Fruit fly (Drosophila melanogaster) whole organism, embryonic: ENCODE results near the gene CG9920.

Source experiments
- Atf3 ChIP-seq: fragments of 200-800 bp; sonication (Bioruptor generic); optimal IDR thresholded peaks from 3 replicates; lab custom pipeline; 2016; ENCODE audit warnings: missing biosample characterization, missing genetic modification characterization
- CG10209 ChIP-seq: fragments of 200-800 bp; sonication (Bioruptor generic); optimal IDR thresholded peaks from 3 replicates; lab custom pipeline; 2017; ENCODE audit warnings: missing biosample characterization, mild to moderate bottlenecking, missing genetic modification characterization, missing genetic modification reagents
- CG10267 ChIP-seq: fragments of 200-800 bp; sonication (Bioruptor generic); optimal IDR thresholded peaks from 2 replicates; lab custom pipeline; 2018; ENCODE audit warnings: missing biosample characterization, mild to moderate bottlenecking, missing genetic modification characterization, moderate library complexity
- CG11247 ChIP-seq: fragments of 200-800 bp; sonication (Bioruptor generic); IDR thresholded peaks from 2 replicates; pipeline ENCODE4 v1.3.6; 2022; ENCODE audit warnings: missing biosample characterization, missing genetic modification characterization
- CG13296 ChIP-seq: fragments of 200-800 bp; sonication (Bioruptor generic); optimal IDR thresholded peaks from 3 replicates; lab custom pipeline; 2018; ENCODE audit warnings: missing biosample characterization, mild to moderate bottlenecking, missing genetic modification characterization
- CG13775 ChIP-seq: fragments of 200-800 bp; sonication (Bioruptor generic); optimal IDR thresholded peaks from 3 replicates; lab custom pipeline; 2017; ENCODE audit warnings: missing biosample characterization, mild to moderate bottlenecking, missing genetic modification characterization
- CG14050 ChIP-seq: fragments of 200-800 bp; sonication (Bioruptor generic); IDR thresholded peaks from 3 replicates; pipeline ENCODE4 v1.3.6; 2022; ENCODE audit warnings: missing biosample characterization, missing genetic modification characterization
- CG15269 ChIP-seq: fragments of 200-800 bp; sonication (Bioruptor generic); optimal IDR thresholded peaks from 2 replicates; lab custom pipeline; 2018; ENCODE audit warnings: missing biosample characterization, mild to moderate bottlenecking, missing genetic modification characterization, moderate library complexity
- CG1832 ChIP-seq: fragments of 200-800 bp; sonication (Bioruptor generic); optimal IDR thresholded peaks from 2 replicates; lab custom pipeline; 2017; ENCODE audit warnings: missing biosample characterization, mild to moderate bottlenecking, missing genetic modification characterization, inconsistent platforms
- CG18619 ChIP-seq: fragments of 200-800 bp; sonication (Bioruptor generic); optimal IDR thresholded peaks from 3 replicates; lab custom pipeline; 2017; ENCODE audit warnings: missing biosample characterization, mild to moderate bottlenecking, missing genetic modification characterization
- CG3065 ChIP-seq: fragments of 200-800 bp; sonication (Bioruptor generic); optimal IDR thresholded peaks from 2 replicates; lab custom pipeline; 2016; ENCODE audit warnings: missing biosample characterization, missing genetic modification characterization
- CG32532 ChIP-seq: fragments of 200-800 bp; sonication (Bioruptor generic); IDR thresholded peaks from 2 replicates; pipeline ENCODE4 v1.3.6; 2022; ENCODE audit warnings: missing biosample characterization, missing genetic modification characterization
- CG3407 ChIP-seq: fragments of 200-800 bp; sonication (Bioruptor generic); optimal IDR thresholded peaks from 2 replicates; lab custom pipeline; 2018; ENCODE audit warnings: missing biosample characterization, mild to moderate bottlenecking, missing genetic modification characterization
- CG34422 ChIP-seq: fragments of 200-800 bp; sonication (Bioruptor generic); IDR thresholded peaks from 3 replicates; pipeline ENCODE4 v1.3.6; 2022; ENCODE audit warnings: missing biosample characterization, missing genetic modification characterization
- CG3838 ChIP-seq: fragments of 200-800 bp; sonication (Bioruptor generic); optimal IDR thresholded peaks from 3 replicates; lab custom pipeline; 2016; ENCODE audit warnings: missing biosample characterization, missing genetic modification characterization
- CG3847 ChIP-seq: fragments of 200-800 bp; sonication (Bioruptor generic); IDR thresholded peaks from 2 replicates; pipeline ENCODE4 v1.3.6; 2022; ENCODE audit warnings: missing biosample characterization, missing genetic modification characterization
- CG42726 ChIP-seq: fragments of 200-800 bp; sonication (Bioruptor generic); IDR thresholded peaks from 2 replicates; pipeline ENCODE4 v1.3.6; 2022; ENCODE audit warnings: missing biosample characterization, missing genetic modification characterization; ENCODE audit not compliant: partially characterized antibody
- CG4707 ChIP-seq: fragments of 200-800 bp; sonication (Bioruptor generic); optimal IDR thresholded peaks from 2 replicates; lab custom pipeline; 2018; ENCODE audit warnings: missing biosample characterization, mild to moderate bottlenecking, missing genetic modification characterization, moderate library complexity
- CG5245 ChIP-seq: fragments of 200-800 bp; sonication (Bioruptor generic); optimal IDR thresholded peaks from 3 replicates; lab custom pipeline; 2016; ENCODE audit warnings: missing biosample characterization, missing genetic modification characterization
- CG7271 ChIP-seq: fragments of 200-800 bp; sonication (Bioruptor generic); optimal IDR thresholded peaks from 2 replicates; lab custom pipeline; 2018; ENCODE audit warnings: missing biosample characterization, mild to moderate bottlenecking, missing genetic modification characterization, moderate library complexity
- CG7928 ChIP-seq: fragments of 200-800 bp; sonication (Bioruptor generic); optimal IDR thresholded peaks from 2 replicates; lab custom pipeline; 2017; ENCODE audit warnings: missing biosample characterization, mild to moderate bottlenecking, missing genetic modification characterization
- CG8089 ChIP-seq: fragments of 200-800 bp; sonication (Bioruptor generic); optimal IDR thresholded peaks from 3 replicates; lab custom pipeline; 2016; ENCODE audit warnings: missing biosample characterization, missing genetic modification characterization
- CG9876 ChIP-seq: fragments of 200-800 bp; sonication (Bioruptor generic); optimal IDR thresholded peaks from 2 replicates; lab custom pipeline; 2016; ENCODE audit warnings: missing biosample characterization, missing genetic modification characterization
- CHES-1-like ChIP-seq: fragments of 200-800 bp; sonication (Bioruptor generic); optimal IDR thresholded peaks from 2 replicates; lab custom pipeline; 2016; ENCODE audit warnings: missing biosample characterization, missing genetic modification characterization
- CrebB ChIP-seq: fragments of 200-800 bp; sonication (Bioruptor generic); optimal IDR thresholded peaks from 3 replicates; lab custom pipeline; 2018; ENCODE audit warnings: missing biosample characterization, mild to moderate bottlenecking, missing genetic modification characterization
- D19A ChIP-seq: fragments of 200-800 bp; optimal IDR thresholded peaks from 3 replicates; lab custom pipeline; 2019; ENCODE audit warnings: missing biosample characterization, mild to moderate bottlenecking, missing genetic modification characterization, moderate library complexity
- H15 ChIP-seq: fragments of 200-800 bp; sonication (Bioruptor generic); IDR thresholded peaks from 3 replicates; pipeline ENCODE4 v1.3.6; 2022; ENCODE audit warnings: missing biosample characterization, missing genetic modification characterization
- H2.0 ChIP-seq: fragments of 200-800 bp; sonication (Bioruptor generic); IDR thresholded peaks from 2 replicates; pipeline ENCODE4 v1.3.6; 2022; ENCODE audit warnings: missing biosample characterization, missing genetic modification characterization
- HLH54F ChIP-seq: fragments of 200-800 bp; sonication (Bioruptor generic); optimal IDR thresholded peaks from 3 replicates; lab custom pipeline; 2016; ENCODE audit warnings: missing biosample characterization, missing genetic modification characterization
- Hey ChIP-seq: fragments of 200-800 bp; sonication (Bioruptor generic); optimal IDR thresholded peaks from 3 replicates; lab custom pipeline; 2018; ENCODE audit warnings: missing biosample characterization, mild to moderate bottlenecking, missing genetic modification characterization
- HmgD ChIP-seq: fragments of 200-800 bp; sonication (Bioruptor generic); optimal IDR thresholded peaks from 3 replicates; lab custom pipeline; 2016; ENCODE audit warnings: missing biosample characterization, missing genetic modification characterization
- Mrtf ChIP-seq: fragments of 200-800 bp; sonication (Bioruptor generic); IDR thresholded peaks from 3 replicates; pipeline ENCODE4 v1.3.6; 2022; ENCODE audit warnings: missing biosample characterization, missing genetic modification characterization
- Nf-YC ChIP-seq: fragments of 200-800 bp; optimal IDR thresholded peaks from 3 replicates; lab custom pipeline; 2019; ENCODE audit warnings: missing biosample characterization, mild to moderate bottlenecking, missing genetic modification characterization, moderate library complexity
- Spps ChIP-seq: fragments of 200-800 bp; sonication (Bioruptor generic); optimal IDR thresholded peaks from 2 replicates; lab custom pipeline; 2018; ENCODE audit warnings: missing biosample characterization, mild to moderate bottlenecking, missing genetic modification characterization
- Stat92E ChIP-seq, 3 experiments: fragments of >200 bp in 2 of 3; fragments of 200-800 bp in 1 of 3; sonication (Bioruptor generic) in 1 of 3; optimal IDR thresholded peaks; 2 replicates each; lab custom pipeline; 2017 to 2019; ENCODE audit warnings: missing biosample characterization in 3 of 3, missing genetic modification characterization in 3 of 3, mild to moderate bottlenecking in 1 of 3, moderate library complexity in 1 of 3
- amos ChIP-seq: fragments of 200-800 bp; sonication (Bioruptor generic); IDR thresholded peaks from 2 replicates; pipeline ENCODE4 v1.3.6; 2022; ENCODE audit warnings: missing biosample characterization, missing genetic modification characterization; ENCODE audit not compliant: partially characterized antibody
- ara ChIP-seq: fragments of 200-800 bp; sonication (Bioruptor generic); IDR thresholded peaks from 2 replicates; pipeline ENCODE4 v1.3.6; 2022; ENCODE audit warnings: missing biosample characterization, missing genetic modification characterization
- ato ChIP-seq: fragments of 200-800 bp; sonication (Bioruptor generic); IDR thresholded peaks from 2 replicates; pipeline ENCODE4 v1.3.6; 2022; ENCODE audit warnings: missing biosample characterization, missing genetic modification characterization; ENCODE audit not compliant: partially characterized antibody
- bigmax ChIP-seq: fragments of 200-800 bp; sonication (Bioruptor generic); optimal IDR thresholded peaks from 2 replicates; lab custom pipeline; 2018; ENCODE audit warnings: missing biosample characterization, mild to moderate bottlenecking, missing genetic modification characterization
- cas ChIP-seq: fragments of 200-800 bp; sonication (Bioruptor generic); IDR thresholded peaks from 2 replicates; pipeline ENCODE4 v1.3.6; 2022; ENCODE audit warnings: missing biosample characterization, missing genetic modification characterization
- crp ChIP-seq, 2 experiments: fragments of 200-800 bp; sonication (Bioruptor generic); optimal IDR thresholded peaks; 2 replicates in 1 of 2; 3 replicates in 1 of 2; lab custom pipeline; 2017; ENCODE audit warnings: missing biosample characterization in 2 of 2, missing genetic modification characterization in 2 of 2, mild to moderate bottlenecking in 1 of 2, moderate library complexity in 1 of 2
- danr ChIP-seq: fragments of 200-800 bp; sonication (Bioruptor generic); IDR thresholded peaks from 2 replicates; pipeline ENCODE4 v1.3.6; 2022; ENCODE audit warnings: missing biosample characterization, missing genetic modification characterization
- disco-r ChIP-seq: fragments of 200-800 bp; sonication (Bioruptor generic); optimal IDR thresholded peaks from 2 replicates; lab custom pipeline; 2016; ENCODE audit warnings: missing biosample characterization, missing genetic modification characterization
- fru ChIP-seq: fragments of >200 bp; optimal IDR thresholded peaks from 2 replicates; lab custom pipeline; 2017
- fu2 ChIP-seq: fragments of 200-800 bp; sonication (Bioruptor generic); optimal IDR thresholded peaks from 2 replicates; lab custom pipeline; 2016; ENCODE audit warnings: missing biosample characterization, missing genetic modification characterization
- gem ChIP-seq: fragments of 200-800 bp; sonication (Bioruptor generic); optimal IDR thresholded peaks from 2 replicates; lab custom pipeline; 2019; ENCODE audit warnings: missing biosample characterization, mild to moderate bottlenecking, missing genetic modification characterization, moderate library complexity
- her ChIP-seq: fragments of 200-800 bp; sonication (Bioruptor generic); optimal IDR thresholded peaks from 2 replicates; lab custom pipeline; 2016; ENCODE audit warnings: missing biosample characterization, missing genetic modification characterization
- hth ChIP-seq: fragments of >200 bp; optimal IDR thresholded peaks from 2 replicates; lab custom pipeline; 2017; ENCODE audit warnings: inconsistent platforms
- otp ChIP-seq: fragments of 200-800 bp; sonication (Bioruptor generic); IDR thresholded peaks from 3 replicates; pipeline ENCODE4, ENCODE4 v1.3.6; 2022; ENCODE audit warnings: missing biosample characterization, missing genetic modification characterization
- ssp ChIP-seq: fragments of 200-800 bp; sonication (Bioruptor generic); IDR thresholded peaks from 2 replicates; pipeline ENCODE4 v1.3.6; 2022; ENCODE audit warnings: missing biosample characterization, missing genetic modification characterization
- stc ChIP-seq: fragments of 200-800 bp; sonication (Bioruptor generic); IDR thresholded peaks from 2 replicates; pipeline ENCODE4 v1.3.6; 2022; ENCODE audit warnings: missing biosample characterization, missing genetic modification characterization
- toy ChIP-seq: fragments of 200-800 bp; sonication (Bioruptor generic); IDR thresholded peaks from 2 replicates; pipeline ENCODE4 v1.3.6; 2022; ENCODE audit warnings: missing biosample characterization, missing genetic modification characterization

Gene CG9920

DNA sequence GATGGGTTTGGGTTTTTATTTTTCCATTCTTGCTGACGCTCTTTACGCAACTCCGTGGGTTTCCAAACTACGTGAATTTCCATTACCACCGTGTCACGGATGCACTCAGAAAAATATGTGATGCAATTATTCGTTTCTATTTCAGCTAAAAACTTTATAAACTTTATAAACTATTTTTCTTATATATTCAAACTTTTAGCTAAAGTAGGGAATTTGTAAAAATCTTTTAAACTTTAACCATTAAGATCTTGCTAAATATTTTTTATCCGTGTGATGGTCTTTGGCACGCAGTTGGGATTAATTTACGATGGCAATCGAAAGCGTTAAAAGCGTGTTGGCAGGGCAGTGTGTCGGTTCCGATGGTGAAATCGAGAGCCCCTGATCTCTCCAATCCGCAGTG lies 2.5 kb downstream of the CG9920 start (continued):
- TF ChIP-seq disco-r (GFP tag; lab: Kevin White, UChicago): no peak
- TF ChIP-seq CG15269 (tag; lab: Kevin White, UChicago): peak; percentile 80
- TF ChIP-seq Atf3 (GFP tag; lab: Kevin White, UChicago): no peak
- TF ChIP-seq CG3407 (GFP tag; lab: Kevin White, UChicago): no peak
- peak; percentile 77 for TF ChIP-seq gem (tag; lab: Kevin White, UChicago)
- no peak for TF ChIP-seq CG9876
- no peak for TF ChIP-seq CG42726 (GFP tag; lab: Robert Waterston, UW)
- TF ChIP-seq Spps: no peak
- no peak for TF ChIP-seq her
- TF ChIP-seq toy (GFP tag; lab: Robert Waterston, UW): no peak
- no peak for TF ChIP-seq CG1832 (GFP tag; lab: Kevin White, UChicago)
- peak; percentile 42 for TF ChIP-seq CG18619 (GFP tag; lab: Kevin White, UChicago)
- no peak for TF ChIP-seq Hey (tag; lab: Kevin White, UChicago)
- no peak for TF ChIP-seq amos (GFP tag; lab: Robert Waterston, UW)
- TF ChIP-seq ssp: peak; percentile 46; the same call in 1 of the 2 replicates
- TF ChIP-seq CG34422: peak; percentile 66; the same call in 1 of the 3 replicates
- no peak for TF ChIP-seq CG7271
- no peak for TF ChIP-seq CG3065 (GFP tag; lab: Kevin White, UChicago)
- TF ChIP-seq ato (GFP tag; lab: Robert Waterston, UW): no peak
- peak; percentile 9 for TF ChIP-seq CG4707 (GFP tag; lab: Kevin White, UChicago)
- no peak for TF ChIP-seq CG8089 (GFP tag; lab: Kevin White, UChicago)
- peak; percentile 53; the same call in 1 of the 2 replicates for TF ChIP-seq ara (GFP tag; lab: Robert Waterston, UW)
- peak; percentile 52 for TF ChIP-seq CG13296 (GFP tag; lab: Kevin White, UChicago)
- TF ChIP-seq Stat92E (GFP tag; optimal IDR thresholded peaks at IDR 0.05; lab: Kevin White, UChicago): no peak
- TF ChIP-seq Nf-YC (tag; lab: Kevin White, UChicago): peak; percentile 18
- TF ChIP-seq fu2 (GFP tag; lab: Kevin White, UChicago): no peak
- no peak for TF ChIP-seq fru (lab: Kevin White, UChicago)
- peak; percentile 24 for TF ChIP-seq CG5245 (GFP tag; lab: Kevin White, UChicago)
- peak; percentile 52; the same call in 1 of the 2 replicates for TF ChIP-seq CG32532 (GFP tag; lab: Robert Waterston, UW)
- TF ChIP-seq CG3847: peak; percentile 26; the same call in 1 of the 2 replicates
- no peak for TF ChIP-seq CG3838
- peak; percentile 16 for TF ChIP-seq CG10209 (GFP tag; lab: Kevin White, UChicago)
- TF ChIP-seq CG11247 (GFP tag; lab: Robert Waterston, UW): no peak
- TF ChIP-seq CG13775 (GFP tag; lab: Kevin White, UChicago): no peak
- peak; percentile 42 for TF ChIP-seq D19A
- TF ChIP-seq CG10267: peak; percentile 48
- TF ChIP-seq HmgD (GFP tag; lab: Kevin White, UChicago): no peak
- 0 out of 3 replicates have a peak, but pooled peaks have one; percentile 29 for TF ChIP-seq H15
- no peak for TF ChIP-seq crp (GFP tag; optimal IDR thresholded peaks at IDR 0.05; lab: Kevin White, UChicago)
- TF ChIP-seq danr (GFP tag; lab: Robert Waterston, UW): 0 out of 2 replicates have a peak, but pooled peaks have one; percentile 13
- peak; percentile 33; the same call in 2 of the 3 replicates for TF ChIP-seq CG14050 (GFP tag; lab: Robert Waterston, UW)
- no peak; the same call in 2 of the 3 replicates for TF ChIP-seq Mrtf (GFP tag; lab: Robert Waterston, UW)
- TF ChIP-seq stc (GFP tag; lab: Robert Waterston, UW): peak; percentile 70
- no peak for TF ChIP-seq hth (lab: Kevin White, UChicago)
- TF ChIP-seq otp (GFP tag; lab: Robert Waterston, UW): no peak
- TF ChIP-seq bigmax (GFP tag; lab: Kevin White, UChicago): no peak
- no peak for TF ChIP-seq HLH54F (GFP tag; lab: Kevin White, UChicago)
- no peak for TF ChIP-seq CG7928 (GFP tag; lab: Kevin White, UChicago)
- TF ChIP-seq H2.0 (GFP tag; lab: Robert Waterston, UW): peak; percentile 44; the same call in 1 of the 2 replicates
- no peak for TF ChIP-seq CrebB (tag; lab: Kevin White, UChicago)
- no peak for TF ChIP-seq cas (GFP tag; lab: Robert Waterston, UW)
- no peak for TF ChIP-seq CHES-1-like (GFP tag; lab: Kevin White, UChicago)
